Fruit fly (Drosophila melanogaster) whole organism, embryonic: Measurements from ENCODE around the gene CG43759.

Experiments
- Atf6 ChIP-seq: fragments of 200-800 bp; sonication (Bioruptor generic); IDR thresholded peaks from 2 replicates; pipeline ENCODE4 v1.3.6; 2022; ENCODE audit warnings: missing biosample characterization, missing genetic modification characterization
- BEAF-32 ChIP-seq: fragments of 200-800 bp; sonication (Bioruptor generic); optimal IDR thresholded peaks from 3 replicates; lab custom pipeline; 2017; ENCODE audit warnings: missing biosample characterization, missing genetic modification characterization, mild to moderate bottlenecking, moderate library complexity, missing genetic modification reagents
- Bdp1 ChIP-seq: fragments of 200-800 bp; sonication (Bioruptor generic); optimal IDR thresholded peaks from 3 replicates; lab custom pipeline; 2016; ENCODE audit warnings: missing biosample characterization, missing genetic modification characterization
- CG1024 ChIP-seq: fragments of 200-800 bp; sonication (Bioruptor generic); IDR thresholded peaks from 2 replicates; pipeline ENCODE4 v1.3.6; 2022; ENCODE audit warnings: missing biosample characterization, missing genetic modification characterization
- CG10462 ChIP-seq: fragments of 200-800 bp; sonication (Bioruptor generic); optimal IDR thresholded peaks from 2 replicates; lab custom pipeline; 2016; ENCODE audit warnings: missing biosample characterization, missing genetic modification characterization
- CG12391 ChIP-seq: fragments of 200-800 bp; sonication (Bioruptor generic); optimal IDR thresholded peaks from 3 replicates; lab custom pipeline; 2018; ENCODE audit warnings: missing biosample characterization, mild to moderate bottlenecking, missing genetic modification characterization, moderate library complexity
- CG14667 ChIP-seq: fragments of 200-800 bp; sonication (Bioruptor generic); IDR thresholded peaks from 2 replicates; pipeline ENCODE4 v1.3.6; 2022; ENCODE audit warnings: missing biosample characterization, missing genetic modification characterization
- CG15073 ChIP-seq: fragments of 200-800 bp; sonication (Bioruptor generic); optimal IDR thresholded peaks from 2 replicates; lab custom pipeline; 2016; ENCODE audit warnings: missing biosample characterization, missing genetic modification characterization
- CG17359 ChIP-seq: fragments of 200-800 bp; sonication (Bioruptor generic); optimal IDR thresholded peaks from 3 replicates; lab custom pipeline; 2018; ENCODE audit warnings: missing biosample characterization, mild to moderate bottlenecking, missing genetic modification characterization, moderate library complexity
- CG18599 ChIP-seq: fragments of 200-800 bp; sonication (Bioruptor generic); optimal IDR thresholded peaks from 3 replicates; lab custom pipeline; 2017; ENCODE audit warnings: missing biosample characterization, missing genetic modification characterization, mild to moderate bottlenecking, moderate library complexity, missing genetic modification reagents
- CG2120 ChIP-seq: fragments of 200-800 bp; sonication (Bioruptor generic); optimal IDR thresholded peaks from 3 replicates; lab custom pipeline; 2016; ENCODE audit warnings: missing biosample characterization, missing genetic modification characterization
- CG2129 ChIP-seq: fragments of 200-800 bp; sonication (Bioruptor generic); IDR thresholded peaks from 2 replicates; pipeline ENCODE4 v1.3.6; 2022; ENCODE audit warnings: missing biosample characterization, missing genetic modification characterization; ENCODE audit not compliant: partially characterized antibody
- CG2678 ChIP-seq: fragments of 200-800 bp; sonication (Bioruptor generic); optimal IDR thresholded peaks from 3 replicates; lab custom pipeline; 2019; ENCODE audit warnings: missing biosample characterization, mild to moderate bottlenecking, missing genetic modification characterization, moderate library complexity
- CG30403 ChIP-seq: fragments of 200-800 bp; sonication (Bioruptor generic); optimal IDR thresholded peaks from 3 replicates; lab custom pipeline; 2016; ENCODE audit warnings: missing biosample characterization, missing genetic modification characterization
- CG31365 ChIP-seq: fragments of 200-800 bp; sonication (Bioruptor generic); optimal IDR thresholded peaks from 2 replicates; lab custom pipeline; 2018; ENCODE audit warnings: missing biosample characterization, mild to moderate bottlenecking, missing genetic modification characterization
- CG31441 ChIP-seq: fragments of 200-800 bp; sonication (Bioruptor generic); IDR thresholded peaks from 2 replicates; pipeline ENCODE4 v1.3.6; 2022; ENCODE audit warnings: missing biosample characterization, missing genetic modification characterization
- CG3847 ChIP-seq: fragments of 200-800 bp; sonication (Bioruptor generic); IDR thresholded peaks from 2 replicates; pipeline ENCODE4 v1.3.6; 2022; ENCODE audit warnings: missing biosample characterization, missing genetic modification characterization
- CG4820 ChIP-seq: fragments of 200-800 bp; sonication (Bioruptor generic); optimal IDR thresholded peaks from 3 replicates; lab custom pipeline; 2016; ENCODE audit warnings: missing biosample characterization, missing genetic modification characterization
- CG6813 ChIP-seq: fragments of 200-800 bp; sonication (Bioruptor generic); optimal IDR thresholded peaks from 2 replicates; lab custom pipeline; 2017; ENCODE audit warnings: missing biosample characterization, missing genetic modification characterization, mild to moderate bottlenecking, moderate library complexity, missing genetic modification reagents
- CG7556 ChIP-seq: fragments of 200-800 bp; sonication (Bioruptor generic); optimal IDR thresholded peaks from 2 replicates; lab custom pipeline; 2017; ENCODE audit warnings: missing biosample characterization, mild to moderate bottlenecking, missing genetic modification characterization
- CG8290 ChIP-seq, 3 experiments: fragments of 200-800 bp; sonication (Bioruptor generic); optimal IDR thresholded peaks; 2 replicates each; lab custom pipeline; 2016 to 2019; ENCODE audit warnings: missing biosample characterization in 3 of 3, missing genetic modification characterization in 3 of 3, mild to moderate bottlenecking in 2 of 3, moderate library complexity in 1 of 3
- E2f1 ChIP-seq: fragments of 200-800 bp; sonication (Bioruptor generic); IDR thresholded peaks from 2 replicates; pipeline ENCODE4 v1.3.6; 2022; ENCODE audit warnings: missing biosample characterization, missing genetic modification characterization
- Ets65A ChIP-seq: fragments of 200-800 bp; sonication (Bioruptor generic); peaks from one replicate; lab custom pipeline; 2016; ENCODE audit warnings: missing biosample characterization, missing genetic modification characterization
- Jarid2 ChIP-seq: fragments of 200-800 bp; sonication (Bioruptor generic); optimal IDR thresholded peaks from 3 replicates; lab custom pipeline; 2017; ENCODE audit warnings: mild to moderate bottlenecking, missing biosample characterization, missing genetic modification reagents, missing genetic modification characterization
- Kr ChIP-seq: fragments of 200-800 bp; sonication (Bioruptor generic); optimal IDR thresholded peaks from 2 replicates; lab custom pipeline; 2017; ENCODE audit warnings: missing biosample characterization, mild to moderate bottlenecking, missing genetic modification characterization
- Mrtf ChIP-seq: fragments of 200-800 bp; sonication (Bioruptor generic); IDR thresholded peaks from 3 replicates; pipeline ENCODE4 v1.3.6; 2022; ENCODE audit warnings: missing biosample characterization, missing genetic modification characterization
- NC2α ChIP-seq: fragments of 200-800 bp; sonication (Bioruptor generic); optimal IDR thresholded peaks from 2 replicates; lab custom pipeline; 2016; ENCODE audit warnings: missing biosample characterization, missing genetic modification characterization
- NfI ChIP-seq: fragments of 200-800 bp; sonication (Bioruptor generic); optimal IDR thresholded peaks from 3 replicates; lab custom pipeline; 2018; ENCODE audit warnings: missing biosample characterization, mild to moderate bottlenecking, missing genetic modification characterization, moderate library complexity
- Oli ChIP-seq: fragments of 200-800 bp; sonication (Bioruptor generic); optimal IDR thresholded peaks from 2 replicates; lab custom pipeline; 2018; ENCODE audit warnings: missing biosample characterization, mild to moderate bottlenecking, missing genetic modification characterization, moderate library complexity
- Trl ChIP-seq, 3 experiments: fragments of >200 bp in 2 of 3; fragments of 200-800 bp in 1 of 3; sonication (Bioruptor generic) in 1 of 3; optimal IDR thresholded peaks; 2 replicates in 1 of 3; 3 replicates in 2 of 3; lab custom pipeline; 2016 to 2017; ENCODE audit warnings: missing biosample characterization in 1 of 3, missing genetic modification characterization in 1 of 3
- abd-A ChIP-seq: fragments of 200-800 bp; sonication (Bioruptor generic); optimal IDR thresholded peaks from 3 replicates; lab custom pipeline; 2019; ENCODE audit warnings: missing biosample characterization, mild to moderate bottlenecking, missing genetic modification characterization, moderate library complexity
- aop ChIP-seq: fragments of 200-800 bp; sonication (Bioruptor generic); IDR thresholded peaks from 2 replicates; pipeline ENCODE4 v1.3.6; 2022; ENCODE audit warnings: missing biosample characterization, missing genetic modification characterization
- bowl ChIP-seq: fragments of 200-800 bp; sonication (Bioruptor generic); IDR thresholded peaks from 2 replicates; pipeline ENCODE4 v1.3.6; 2022; ENCODE audit warnings: missing biosample characterization, missing genetic modification characterization
- crc ChIP-seq: fragments of 200-800 bp; sonication (Bioruptor generic); optimal IDR thresholded peaks from 2 replicates; lab custom pipeline; 2016; ENCODE audit warnings: missing biosample characterization, missing genetic modification characterization
- da ChIP-seq: fragments of 200-800 bp; sonication (Bioruptor generic); optimal IDR thresholded peaks from 2 replicates; lab custom pipeline; 2016; ENCODE audit warnings: missing biosample characterization, missing genetic modification characterization
- fd102C ChIP-seq: fragments of 200-800 bp; sonication (Bioruptor generic); optimal IDR thresholded peaks from 2 replicates; lab custom pipeline; 2018; ENCODE audit warnings: missing biosample characterization, mild to moderate bottlenecking, missing genetic modification characterization, moderate library complexity
- fru ChIP-seq: fragments of >200 bp; optimal IDR thresholded peaks from 2 replicates; lab custom pipeline; 2017
- grau ChIP-seq: fragments of 200-800 bp; optimal IDR thresholded peaks from 3 replicates; lab custom pipeline; 2019; ENCODE audit warnings: missing biosample characterization, mild to moderate bottlenecking, missing genetic modification characterization, moderate library complexity
- ken ChIP-seq: fragments of 200-800 bp; sonication (Bioruptor generic); IDR thresholded peaks from 3 replicates; pipeline ENCODE4 v1.3.6; 2022; ENCODE audit warnings: missing biosample characterization, missing genetic modification characterization
- lilli ChIP-seq: fragments of 200-800 bp; sonication (Bioruptor generic); optimal IDR thresholded peaks from 3 replicates; lab custom pipeline; 2016; ENCODE audit warnings: missing biosample characterization, missing genetic modification characterization
- mam ChIP-seq: fragments of 200-800 bp; sonication (Bioruptor generic); optimal IDR thresholded peaks from 3 replicates; lab custom pipeline; 2016; ENCODE audit warnings: missing biosample characterization, missing genetic modification characterization
- mirr ChIP-seq: fragments of 200-800 bp; sonication (Bioruptor generic); optimal IDR thresholded peaks from 3 replicates; lab custom pipeline; 2018; ENCODE audit warnings: missing biosample characterization, mild to moderate bottlenecking, missing genetic modification characterization
- pho ChIP-seq: fragments of 200-800 bp; sonication (Bioruptor generic); optimal IDR thresholded peaks from 2 replicates; lab custom pipeline; 2016; ENCODE audit warnings: missing biosample characterization, missing genetic modification characterization
- ro ChIP-seq: fragments of 200-800 bp; sonication (Bioruptor generic); IDR thresholded peaks from 2 replicates; pipeline ENCODE4 v1.3.6; 2022; ENCODE audit warnings: missing biosample characterization, missing genetic modification characterization
- sisA ChIP-seq: fragments of 200-800 bp; sonication (Bioruptor generic); IDR thresholded peaks from 2 replicates; pipeline ENCODE4 v1.3.6; 2022; ENCODE audit warnings: missing biosample characterization, missing genetic modification characterization
- ssp ChIP-seq: fragments of 200-800 bp; sonication (Bioruptor generic); IDR thresholded peaks from 2 replicates; pipeline ENCODE4 v1.3.6; 2022; ENCODE audit warnings: missing biosample characterization, missing genetic modification characterization
- sug ChIP-seq: fragments of 200-800 bp; optimal IDR thresholded peaks from 2 replicates; lab custom pipeline; 2019; ENCODE audit warnings: missing biosample characterization, mild to moderate bottlenecking, missing genetic modification characterization, moderate library complexity
- tup ChIP-seq: fragments of 200-800 bp; sonication (Bioruptor generic); optimal IDR thresholded peaks from 2 replicates; lab custom pipeline; 2016; ENCODE audit warnings: missing biosample characterization, mild to moderate bottlenecking, missing genetic modification characterization, moderate library complexity
- vfl ChIP-seq: fragments of 200-800 bp; sonication (Bioruptor generic); optimal IDR thresholded peaks from 2 replicates; lab custom pipeline; 2016; ENCODE audit warnings: missing biosample characterization, missing genetic modification characterization

Gene CG43759

dm6 chrX:18899835-18900460 is 30.2 kb upstream of the CG43759 start, which contains the start of gene CG7378 (continued):
- TF ChIP-seq Mrtf: peak; percentile 50; the same call in 2 of the 3 replicates
- TF ChIP-seq sug: peak; percentile 69
- TF ChIP-seq Trl (optimal IDR thresholded peaks at IDR 0.05; lab: Kevin White, UChicago): peak; percentile 1 to 13
- peak; percentile 48 for TF ChIP-seq Trl (GFP tag; optimal IDR thresholded peaks at IDR 0.05; lab: Kevin White, UChicago)
- peak; percentile 7 for TF ChIP-seq Jarid2 (GFP tag; lab: Kevin White, UChicago)
- TF ChIP-seq CG18599: peak; percentile 55
- TF ChIP-seq Oli (tag; lab: Kevin White, UChicago): peak; percentile 38
- TF ChIP-seq CG12391 (tag; lab: Kevin White, UChicago): peak; percentile 26
- no peak for TF ChIP-seq mirr (GFP tag; lab: Kevin White, UChicago)
- TF ChIP-seq BEAF-32 (GFP tag; lab: Kevin White, UChicago): no peak
- TF ChIP-seq CG2120 (GFP tag; lab: Kevin White, UChicago): peak; percentile 52
- TF ChIP-seq CG4820 (GFP tag; lab: Kevin White, UChicago): peak; percentile 21
- TF ChIP-seq CG6813 (GFP tag; lab: Kevin White, UChicago): peak; percentile 53
- peak; percentile 35 for TF ChIP-seq Ets65A

- peak; percentile 22 for TF ChIP-seq mam (GFP tag; lab: Kevin White, UChicago)
- no peak for TF ChIP-seq CG31365 (tag; lab: Kevin White, UChicago)
- no peak for TF ChIP-seq Bdp1 (GFP tag; lab: Kevin White, UChicago)
- TF ChIP-seq sisA (GFP tag; lab: Robert Waterston, UW): 0 out of 2 replicates have a peak, but pooled peaks have one; percentile 5
- no peak for TF ChIP-seq fru (lab: Kevin White, UChicago)
- no peak for TF ChIP-seq da (GFP tag; lab: Kevin White, UChicago)
- TF ChIP-seq grau (tag; lab: Kevin White, UChicago): peak; percentile 28
- no peak for TF ChIP-seq CG8290 (GFP tag; optimal IDR thresholded peaks at IDR 0.05; lab: Kevin White, UChicago)
- no peak for TF ChIP-seq CG8290 (tag; optimal IDR thresholded peaks at IDR 0.05; lab: Kevin White, UChicago)
- no peak for TF ChIP-seq tup
- TF ChIP-seq CG1024 (GFP tag; lab: Robert Waterston, UW): no peak
- peak; percentile 48 for TF ChIP-seq CG2678 (tag; lab: Kevin White, UChicago)
- no peak for TF ChIP-seq CG14667 (GFP tag; lab: Robert Waterston, UW)
- TF ChIP-seq CG2120 (GFP tag; lab: Kevin White, UChicago): peak; percentile 26
- peak; percentile 41 for TF ChIP-seq lilli
- TF ChIP-seq CG31441 (GFP tag; lab: Robert Waterston, UW): no peak
- no peak for TF ChIP-seq CG17359 (tag; lab: Kevin White, UChicago)
- TF ChIP-seq aop: no peak
- TF ChIP-seq CG3847 (GFP tag; lab: Robert Waterston, UW): 0 out of 2 replicates have a peak, but pooled peaks have one; percentile 32
- TF ChIP-seq crc: no peak
- no peak for TF ChIP-seq NfI (GFP tag; lab: Kevin White, UChicago)
- TF ChIP-seq pho (GFP tag; lab: Kevin White, UChicago): no peak
- no peak for TF ChIP-seq ro (GFP tag; lab: Robert Waterston, UW)
- no peak for TF ChIP-seq NC2α (GFP tag; lab: Kevin White, UChicago)
- no peak for TF ChIP-seq CG2129
- peak; percentile 13 for TF ChIP-seq CG7556
- TF ChIP-seq Kr (GFP tag; lab: Kevin White, UChicago): no peak
- TF ChIP-seq E2f1: no peak
- TF ChIP-seq CG15073 (GFP tag; lab: Kevin White, UChicago): no peak
- TF ChIP-seq abd-A: no peak
- no peak for TF ChIP-seq vfl (GFP tag; lab: Kevin White, UChicago)
- no peak for TF ChIP-seq CG10462 (GFP tag; lab: Kevin White, UChicago)
- TF ChIP-seq Atf6 (GFP tag; lab: Robert Waterston, UW): 0 out of 2 replicates have a peak, but pooled peaks have one; percentile 24
- no peak for TF ChIP-seq fd102C (GFP tag; lab: Kevin White, UChicago)
- TF ChIP-seq ssp (GFP tag; lab: Robert Waterston, UW): no peak
- peak; percentile 22 for TF ChIP-seq CG30403 (GFP tag; lab: Kevin White, UChicago)
- TF ChIP-seq bowl (GFP tag; lab: Robert Waterston, UW): no peak
- TF ChIP-seq ken: no peak
Measured at dm6 chrX:18900958-18901357, 29.2 kb upstream of the CG43759 start.
